Worm (Caenorhabditis elegans) whole organism, early embryonic: ENCODE results near the gene sre-33.

ENCODE experiments used
- B0310.2 ChIP-seq: sonication (generic microtip); optimal IDR thresholded peaks from 2 replicates; lab custom pipeline; 2016; ENCODE audit warnings: mild to moderate bottlenecking, missing genetic modification characterization, missing compliant biosample characterization
- F13C5.2 ChIP-seq: sonication (generic microtip); optimal IDR thresholded peaks from 2 replicates; lab custom pipeline; 2017; ENCODE audit warnings: mild to moderate bottlenecking, missing genetic modification characterization, inconsistent platforms, missing compliant biosample characterization
- aly-1 ChIP-seq: sonication (generic microtip); optimal IDR thresholded peaks from 2 replicates; lab custom pipeline; 2016; ENCODE audit warnings: missing genetic modification characterization, missing compliant biosample characterization
- ama-1 ChIP-seq: fragments of 150-350 bp; optimal IDR thresholded peaks from 2 replicates; lab custom pipeline; 2014
- ceh-13 ChIP-seq: fragments of 200-800 bp; sonication (Bioruptor generic); optimal IDR thresholded peaks from 2 replicates; lab custom pipeline; 2018; ENCODE audit warnings: mild to moderate bottlenecking, missing genetic modification characterization, missing compliant biosample characterization
- ceh-36 ChIP-seq: sonication (generic microtip); optimal IDR thresholded peaks from 2 replicates; lab custom pipeline; 2016; ENCODE audit warnings: missing genetic modification characterization, inconsistent platforms, missing compliant biosample characterization
- ets-7 ChIP-seq: sonication (generic microtip); optimal IDR thresholded peaks from 2 replicates; lab custom pipeline; 2016; ENCODE audit warnings: missing genotype, missing genetic modification characterization, missing compliant biosample characterization
- flt-1 ChIP-seq: fragments of 200-800 bp; sonication (Bioruptor generic); IDR thresholded peaks from 2 replicates; pipeline ENCODE4 v1.3.6; 2022; ENCODE audit warnings: missing genetic modification characterization, missing compliant biosample characterization
- hmbx-1 ChIP-seq: sonication (generic microtip); optimal IDR thresholded peaks from 2 replicates; lab custom pipeline; 2016; ENCODE audit warnings: mild to moderate bottlenecking, missing genetic modification characterization, missing compliant biosample characterization
- hmg-4 ChIP-seq: fragments of 200-800 bp; sonication (Bioruptor generic); optimal IDR thresholded peaks from 2 replicates; lab custom pipeline; 2018; ENCODE audit warnings: mild to moderate bottlenecking, missing genetic modification characterization, missing compliant biosample characterization
- hnd-1 ChIP-seq: sonication (generic microtip); optimal IDR thresholded peaks from 2 replicates; lab custom pipeline; 2016; ENCODE audit warnings: missing genetic modification characterization, missing compliant biosample characterization
- pes-1 ChIP-seq: fragments of 200-800 bp; sonication (Bioruptor generic); IDR thresholded peaks from 2 replicates; pipeline ENCODE4 v1.3.6; 2022; ENCODE audit warnings: missing genetic modification reagents, missing genetic modification characterization, missing compliant biosample characterization
- scrt-1 ChIP-seq: fragments of 200-800 bp; sonication (Bioruptor generic); IDR thresholded peaks from 2 replicates; pipeline ENCODE4 v1.3.6; 2022; ENCODE audit warnings: missing genetic modification characterization, missing compliant biosample characterization
- sea-1 ChIP-seq: fragments of 200-800 bp; sonication (Bioruptor generic); conservative IDR thresholded peaks from 2 replicates; pipeline ENCODE4 v1.3.6; 2022; ENCODE audit warnings: missing genetic modification characterization, missing compliant biosample characterization
- tbx-11 ChIP-seq: fragments of 200-800 bp; sonication (Bioruptor generic); IDR thresholded peaks from 2 replicates; pipeline ENCODE4 v1.3.6; 2022; ENCODE audit warnings: missing genetic modification characterization, missing compliant biosample characterization
- tbx-37 ChIP-seq: fragments of 200-800 bp; sonication (Bioruptor generic); conservative IDR thresholded peaks from 2 replicates; pipeline ENCODE4 v1.3.6; 2022; ENCODE audit warnings: missing genetic modification reagents, missing genetic modification characterization, missing compliant biosample characterization
- tra-4 ChIP-seq: sonication (generic microtip); optimal IDR thresholded peaks from 2 replicates; lab custom pipeline; 2017; ENCODE audit warnings: missing genetic modification characterization, missing compliant biosample characterization

Gene sre-33

DNA sequence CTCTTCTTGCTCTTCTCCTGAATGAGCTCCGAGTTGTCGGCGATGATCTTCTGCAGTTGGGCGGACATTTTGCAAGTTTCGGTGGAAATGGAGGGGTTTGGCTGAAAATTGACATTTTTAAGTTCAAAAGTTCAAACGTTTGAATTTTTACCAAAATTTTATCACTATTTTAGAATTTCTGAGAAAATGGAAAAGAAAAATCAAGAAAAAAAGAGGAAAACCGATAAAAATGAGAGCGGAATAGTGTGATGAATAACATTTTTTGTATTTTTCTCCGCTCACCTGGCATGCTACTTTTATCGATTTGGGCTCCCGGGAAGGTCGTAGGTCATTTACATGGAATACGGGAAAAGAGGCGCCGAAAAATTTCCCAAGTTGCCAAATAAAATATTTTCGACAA, 32.0 kb downstream of the sre-33 start, which contains the start of gene F15A4.10:
Gene F15A4.10, minus strand, starts transcription at position 101 of the 400 bp plus-strand sequence.
- TF ChIP-seq F13C5.2 (tag; lab: Kevin White, UChicago) (no peak), hmbx-1 (no peak), ceh-13 (GFP tag; lab: Kevin White, UChicago) (no peak), scrt-1 (no peak), tra-4 (no peak), flt-1 (GFP tag; lab: Robert Waterston, UW) (no peak), ceh-36 (tag; lab: Kevin White, UChicago) (no peak), aly-1 (tag; lab: Kevin White, UChicago) (no peak), tbx-11 (GFP tag; lab: Robert Waterston, UW) (no peak), sea-1 (GFP tag; lab: Robert Waterston, UW) (no peak), ets-7 (tag; lab: Kevin White, UChicago) (no peak), hmg-4 (no peak), tbx-37 (no peak), B0310.2 (tag; lab: Kevin White, UChicago) (no peak), pes-1 (GFP tag; lab: Robert Waterston, UW) (no peak), ama-1 (no peak), hnd-1 (no peak)

- TF ChIP-seq sea-1 (GFP tag; lab: Robert Waterston, UW): no peak
- no peak for TF ChIP-seq tbx-37
- TF ChIP-seq tra-4: no peak
- no peak for TF ChIP-seq ceh-36 (tag; lab: Kevin White, UChicago)
- TF ChIP-seq aly-1 (tag; lab: Kevin White, UChicago): no peak
- no peak for TF ChIP-seq F13C5.2 (tag; lab: Kevin White, UChicago)
- TF ChIP-seq hmbx-1: no peak
- TF ChIP-seq B0310.2 (tag; lab: Kevin White, UChicago): no peak
- no peak for TF ChIP-seq hnd-1
- TF ChIP-seq ama-1: no peak
- TF ChIP-seq flt-1 (GFP tag; lab: Robert Waterston, UW): no peak
- TF ChIP-seq hmg-4: no peak
- TF ChIP-seq ceh-13 (GFP tag; lab: Kevin White, UChicago): no peak
- no peak for TF ChIP-seq scrt-1
- no peak for TF ChIP-seq pes-1 (GFP tag; lab: Robert Waterston, UW)
- no peak for TF ChIP-seq tbx-11 (GFP tag; lab: Robert Waterston, UW)
- no peak for TF ChIP-seq ets-7 (tag; lab: Kevin White, UChicago)
Observed at ce11 chrII:12488810-12489209, 35.7 kb downstream of the sre-33 start.

DNA sequence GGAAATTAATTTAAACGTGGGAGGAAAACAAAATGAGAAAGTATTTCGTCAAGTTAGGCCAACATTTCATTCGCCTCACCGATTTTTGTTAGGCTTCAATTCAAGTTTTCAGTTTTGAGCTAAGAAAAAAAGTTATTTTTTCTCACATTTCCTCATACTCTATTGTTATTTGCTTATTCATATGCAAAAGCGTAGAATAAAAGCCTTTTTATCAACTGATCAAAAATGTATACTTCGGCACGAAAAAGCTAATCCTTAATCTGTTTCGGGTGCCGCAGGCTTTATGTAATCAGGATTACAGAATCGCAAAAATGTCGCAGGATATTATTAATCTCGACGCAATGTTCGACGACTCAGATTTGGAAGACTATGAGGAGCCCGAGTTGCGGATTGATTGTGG, 36.8 kb downstream of the sre-33 start, which contains the start of gene T21B4.15:
Gene T21B4.15, plus strand, starts transcription at position 301 of the 400 bp plus-strand sequence.
- no peak for TF ChIP-seq pes-1 (GFP tag; lab: Robert Waterston, UW)
- no peak for TF ChIP-seq hnd-1
- TF ChIP-seq tra-4: no peak
- no peak for TF ChIP-seq hmg-4
- no peak for TF ChIP-seq flt-1 (GFP tag; lab: Robert Waterston, UW)
- no peak for TF ChIP-seq B0310.2 (tag; lab: Kevin White, UChicago)
- TF ChIP-seq hmbx-1: no peak
- no peak for TF ChIP-seq ets-7 (tag; lab: Kevin White, UChicago)
- no peak for TF ChIP-seq ama-1
- no peak for TF ChIP-seq tbx-37
- no peak for TF ChIP-seq ceh-13 (GFP tag; lab: Kevin White, UChicago)
- no peak for TF ChIP-seq ceh-36 (tag; lab: Kevin White, UChicago)
- no peak for TF ChIP-seq F13C5.2 (tag; lab: Kevin White, UChicago)
- no peak for TF ChIP-seq scrt-1
- TF ChIP-seq aly-1 (tag; lab: Kevin White, UChicago): no peak
- no peak for TF ChIP-seq sea-1 (GFP tag; lab: Robert Waterston, UW)
- no peak for TF ChIP-seq tbx-11 (GFP tag; lab: Robert Waterston, UW)

DNA sequence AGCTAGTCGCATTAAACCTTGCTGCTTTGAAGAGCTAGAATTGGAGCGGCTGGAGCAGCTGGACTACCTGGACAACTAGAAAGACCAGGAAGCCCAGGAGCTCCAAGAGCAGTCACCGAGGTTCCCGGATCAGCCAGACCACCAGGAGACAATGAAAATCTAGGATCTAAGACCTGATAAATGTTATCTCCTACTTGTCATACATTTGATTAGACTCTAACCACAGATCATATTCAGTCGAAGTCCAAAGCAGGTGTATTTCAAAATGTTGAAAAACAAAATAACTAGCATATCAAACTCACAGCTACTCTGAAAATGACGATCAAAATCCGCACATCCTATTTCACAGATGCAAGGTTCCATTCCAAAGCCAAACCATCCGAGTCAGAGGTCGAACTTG, 38.8 kb downstream of the sre-33 start, which contains the start of gene srz-6:
Gene srz-6, plus strand, starts transcription at position 301 of the 400 bp plus-strand sequence.
- TF ChIP-seq hmg-4 (no peak), tbx-11 (GFP tag; lab: Robert Waterston, UW) (no peak), F13C5.2 (tag; lab: Kevin White, UChicago) (no peak), aly-1 (tag; lab: Kevin White, UChicago) (no peak), tra-4 (no peak), ceh-13 (GFP tag; lab: Kevin White, UChicago) (no peak), pes-1 (GFP tag; lab: Robert Waterston, UW) (no peak), sea-1 (GFP tag; lab: Robert Waterston, UW) (no peak), B0310.2 (tag; lab: Kevin White, UChicago) (no peak), scrt-1 (no peak), ama-1 (no peak), ceh-36 (tag; lab: Kevin White, UChicago) (no peak), tbx-37 (no peak), ets-7 (tag; lab: Kevin White, UChicago) (no peak), flt-1 (GFP tag; lab: Robert Waterston, UW) (no peak)

DNA sequence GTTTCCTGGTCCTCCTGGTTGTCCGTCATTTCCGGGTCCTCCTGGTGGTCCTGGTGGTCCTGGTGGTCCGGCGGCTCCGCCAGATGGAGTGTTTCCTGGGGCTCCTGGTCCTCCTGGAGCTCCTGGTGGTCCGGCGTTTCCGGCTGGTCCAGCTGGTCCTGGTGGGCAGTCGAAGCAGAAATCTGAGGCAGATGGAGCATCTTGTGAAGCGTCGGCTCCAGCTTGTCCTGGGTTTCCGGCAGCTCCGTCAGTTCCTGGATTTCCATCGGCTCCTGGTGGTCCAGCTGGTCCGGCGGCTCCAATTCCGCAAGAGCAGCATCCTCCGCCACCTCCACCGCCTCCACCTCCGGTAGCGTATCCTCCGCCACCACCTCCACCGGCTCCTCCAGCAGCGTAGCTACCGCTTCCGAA, 41.0 kb downstream of the sre-33 start:
- TF ChIP-seq tbx-11 (GFP tag; lab: Robert Waterston, UW): no peak
- TF ChIP-seq scrt-1: no peak

DNA sequence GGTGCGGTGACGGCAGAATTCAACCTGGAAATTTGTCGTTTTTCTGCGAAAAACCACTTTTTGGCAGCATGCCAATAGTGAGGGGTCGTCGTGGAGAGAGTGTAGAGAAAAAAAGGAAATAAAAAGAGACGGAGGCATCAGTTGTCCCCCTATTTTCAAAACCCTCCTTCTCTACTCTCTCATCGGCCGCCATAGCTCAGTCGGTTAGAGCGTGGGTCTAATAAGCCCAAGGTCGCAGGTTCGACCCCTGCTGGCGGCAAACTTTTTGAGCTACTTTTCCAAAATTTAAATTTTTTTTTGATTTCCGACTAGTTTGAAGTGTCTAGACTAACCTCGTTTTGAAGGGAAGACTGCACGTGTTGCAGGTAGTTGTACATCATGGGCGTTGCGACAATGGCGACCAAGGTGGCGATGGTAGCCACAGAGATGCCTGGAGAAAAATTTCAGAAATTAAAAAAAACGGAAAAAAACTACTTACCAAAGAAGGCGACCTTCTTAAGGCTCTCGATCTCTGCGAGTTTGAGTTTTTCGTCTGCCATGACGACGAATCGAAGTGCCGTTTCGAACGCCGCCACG, 41.5 kb downstream of the sre-33 start, which contains the start of gene col-85:
Gene col-85, minus strand, starts transcription at position 540 of the 576 bp plus-strand sequence.
- TF ChIP-seq ceh-13 (GFP tag; lab: Kevin White, UChicago): peak; percentile 84
- TF ChIP-seq sea-1 (GFP tag; lab: Robert Waterston, UW): peak; percentile 95
- peak; percentile 97 for TF ChIP-seq tbx-11 (GFP tag; lab: Robert Waterston, UW)
- peak; percentile 98 for TF ChIP-seq pes-1 (GFP tag; lab: Robert Waterston, UW)
- peak; percentile 98 for TF ChIP-seq scrt-1
- peak; percentile 93 for TF ChIP-seq ets-7 (tag; lab: Kevin White, UChicago)
- TF ChIP-seq ceh-36 (tag; lab: Kevin White, UChicago): peak; percentile 94
- peak; percentile 85 for TF ChIP-seq tra-4
- peak; percentile 79 for TF ChIP-seq hmbx-1
- TF ChIP-seq B0310.2 (tag; lab: Kevin White, UChicago): peak; percentile 91
- TF ChIP-seq hmg-4: peak; percentile 92
- peak; percentile 98 for TF ChIP-seq tbx-37
- peak; percentile 95 for TF ChIP-seq F13C5.2 (tag; lab: Kevin White, UChicago)
- peak; percentile 88 for TF ChIP-seq hnd-1
- TF ChIP-seq flt-1 (GFP tag; lab: Robert Waterston, UW): peak; percentile 98
- TF ChIP-seq aly-1 (tag; lab: Kevin White, UChicago): peak; percentile 90
- TF ChIP-seq ama-1: no peak

- TF ChIP-seq tbx-11 (GFP tag; lab: Robert Waterston, UW) (no peak), F13C5.2 (tag; lab: Kevin White, UChicago) (no peak), ama-1 (no peak), B0310.2 (tag; lab: Kevin White, UChicago) (no peak), ceh-13 (GFP tag; lab: Kevin White, UChicago) (no peak), pes-1 (GFP tag; lab: Robert Waterston, UW) (no peak), ets-7 (tag; lab: Kevin White, UChicago) (no peak), tra-4 (no peak), hmbx-1 (no peak)
Observed at ce11 chrII:12496981-12497380, 43.9 kb downstream of the sre-33 start, which contains the start of gene T21B4.3. Gene T21B4.3, minus strand, starts transcription at chrII:12497081.
